Fruit fly (Drosophila melanogaster): ENCODE data around the gene velo.

Gene velo

dm6 chr3L:6752278-6753096, at the start of gene velo, which contains the start of gene Sbds (continued):
- peak; percentile 37 for TF ChIP-seq Met (GFP tag; optimal IDR thresholded peaks at IDR 0.05)
- TF ChIP-seq net (GFP tag; optimal IDR thresholded peaks at IDR 0.05) = no peak
- no peak for TF ChIP-seq ss (GFP tag; optimal IDR thresholded peaks at IDR 0.05)
- TF ChIP-seq cyc (GFP tag; optimal IDR thresholded peaks at IDR 0.05) = peak; percentile 6
- TF ChIP-seq CG6163 (GFP tag; IDR thresholded peaks at IDR 0.05) = peak; percentile 61
- TF ChIP-seq CG6792 (GFP tag; optimal IDR thresholded peaks at IDR 0.05) = no peak
- no peak for TF ChIP-seq Hr4 (GFP tag; optimal IDR thresholded peaks at IDR 0.05)
- peak; percentile 35 for TF ChIP-seq CG8632 (GFP tag; optimal IDR thresholded peaks at IDR 0.05)
- TF ChIP-seq CG7368 (GFP tag; optimal IDR thresholded peaks at IDR 0.05) = no peak
- TF ChIP-seq Hr38 (GFP tag; optimal IDR thresholded peaks at IDR 0.05) = no peak

dm6 chr3L:6799550-6799949, 47.0 kb upstream of the velo start:
- no peak for TF ChIP-seq net (GFP tag; optimal IDR thresholded peaks at IDR 0.05)
- no peak for TF ChIP-seq fkh (GFP tag; optimal IDR thresholded peaks at IDR 0.05)
- TF ChIP-seq CG6854 (GFP tag; optimal IDR thresholded peaks at IDR 0.05) = no peak
- TF ChIP-seq dac (GFP tag; optimal IDR thresholded peaks at IDR 0.05) = no peak
- no peak for TF ChIP-seq Sox14 (GFP tag; optimal IDR thresholded peaks at IDR 0.05)
- TF ChIP-seq Sox102F (GFP tag; optimal IDR thresholded peaks at IDR 0.05) = no peak
- no peak for TF ChIP-seq vri (GFP tag; optimal IDR thresholded peaks at IDR 0.05)
- TF ChIP-seq Eip78C (GFP tag) = peak; percentile 64
- no peak for TF ChIP-seq CG11902 (GFP tag; optimal IDR thresholded peaks at IDR 0.05)
- TF ChIP-seq CG32006 (GFP tag; optimal IDR thresholded peaks at IDR 0.05) = peak; percentile 56
- TF ChIP-seq Hr38 (GFP tag; optimal IDR thresholded peaks at IDR 0.05) = no peak
- peak; percentile 48 for TF ChIP-seq CG3919 (GFP tag; optimal IDR thresholded peaks at IDR 0.05)
- peak; percentile 11 for TF ChIP-seq CG6276 (GFP tag; optimal IDR thresholded peaks at IDR 0.05)
- TF ChIP-seq CG8319 (GFP tag; optimal IDR thresholded peaks at IDR 0.05) = no peak
- no peak for TF ChIP-seq CG16779 (tag; optimal IDR thresholded peaks at IDR 0.05)
- peak; percentile 7 for TF ChIP-seq Eip75B (GFP tag; optimal IDR thresholded peaks at IDR 0.05)
- peak in 1 of 2 experiments; percentile 12 for TF ChIP-seq salr (GFP tag; optimal IDR thresholded peaks at IDR 0.05)
- peak; percentile 20 for TF ChIP-seq acj6 (GFP tag; optimal IDR thresholded peaks at IDR 0.05)
- peak; percentile 83 for TF ChIP-seq CG6163 (GFP tag; IDR thresholded peaks at IDR 0.05)
- no peak for TF ChIP-seq Ets21C (GFP tag; optimal IDR thresholded peaks at IDR 0.05)
- TF ChIP-seq CG34406 (GFP tag; optimal IDR thresholded peaks at IDR 0.05) = no peak
- peak; percentile 27 for TF ChIP-seq lz (GFP tag; optimal IDR thresholded peaks at IDR 0.05)
- TF ChIP-seq Blimp-1 (GFP tag; optimal IDR thresholded peaks at IDR 0.05) = no peak
- peak; percentile 24 for TF ChIP-seq CG31627 (GFP tag; optimal IDR thresholded peaks at IDR 0.05)
- peak; percentile 10 for TF ChIP-seq Lpt (GFP tag; optimal IDR thresholded peaks at IDR 0.05)
- peak; percentile 31 for TF ChIP-seq achi (GFP tag; optimal IDR thresholded peaks at IDR 0.05)
- TF ChIP-seq Eip93F (GFP tag; optimal IDR thresholded peaks at IDR 0.05) = no peak
- peak; percentile 31 for TF ChIP-seq OdsH (GFP tag; optimal IDR thresholded peaks at IDR 0.05)
- no peak for TF ChIP-seq Smox (GFP tag; optimal IDR thresholded peaks at IDR 0.05)
- TF ChIP-seq spab (GFP tag; optimal IDR thresholded peaks at IDR 0.05) = peak; percentile 19
- TF ChIP-seq fd85E (GFP tag; optimal IDR thresholded peaks at IDR 0.05) = no peak
- peak; percentile 46 for TF ChIP-seq CG10631 (GFP tag; optimal IDR thresholded peaks at IDR 0.05)
- peak; percentile 67 for TF ChIP-seq svp (GFP tag)
- TF ChIP-seq CG8632 (GFP tag; optimal IDR thresholded peaks at IDR 0.05) = peak; percentile 2
- peak; percentile 33 for TF ChIP-seq Met (GFP tag; optimal IDR thresholded peaks at IDR 0.05)
- TF ChIP-seq Gug (GFP tag; IDR thresholded peaks at IDR 0.05) = peak; percentile 53
- no peak for TF ChIP-seq CG4318 (GFP tag; optimal IDR thresholded peaks at IDR 0.05)
- no peak for TF ChIP-seq CG6808 (GFP tag; optimal IDR thresholded peaks at IDR 0.05)
- TF ChIP-seq fd59A (GFP tag; optimal IDR thresholded peaks at IDR 0.05) = no peak
- TF ChIP-seq Ets96B (tag; optimal IDR thresholded peaks at IDR 0.05) = peak; percentile 50
- TF ChIP-seq pdm3 (GFP tag; optimal IDR thresholded peaks at IDR 0.05) = peak; percentile 7
- peak; percentile 39 for TF ChIP-seq CG3032 (tag; optimal IDR thresholded peaks at IDR 0.05)
- TF ChIP-seq esn (GFP tag; optimal IDR thresholded peaks at IDR 0.05) = peak; percentile 36
- peak; percentile 69 for TF ChIP-seq CG11294 (GFP tag; IDR thresholded peaks at IDR 0.05)

Data from whole organism, prepupa.